Fruit fly (Drosophila melanogaster): ENCODE measurements around the gene Nnf1b.

DNA sequence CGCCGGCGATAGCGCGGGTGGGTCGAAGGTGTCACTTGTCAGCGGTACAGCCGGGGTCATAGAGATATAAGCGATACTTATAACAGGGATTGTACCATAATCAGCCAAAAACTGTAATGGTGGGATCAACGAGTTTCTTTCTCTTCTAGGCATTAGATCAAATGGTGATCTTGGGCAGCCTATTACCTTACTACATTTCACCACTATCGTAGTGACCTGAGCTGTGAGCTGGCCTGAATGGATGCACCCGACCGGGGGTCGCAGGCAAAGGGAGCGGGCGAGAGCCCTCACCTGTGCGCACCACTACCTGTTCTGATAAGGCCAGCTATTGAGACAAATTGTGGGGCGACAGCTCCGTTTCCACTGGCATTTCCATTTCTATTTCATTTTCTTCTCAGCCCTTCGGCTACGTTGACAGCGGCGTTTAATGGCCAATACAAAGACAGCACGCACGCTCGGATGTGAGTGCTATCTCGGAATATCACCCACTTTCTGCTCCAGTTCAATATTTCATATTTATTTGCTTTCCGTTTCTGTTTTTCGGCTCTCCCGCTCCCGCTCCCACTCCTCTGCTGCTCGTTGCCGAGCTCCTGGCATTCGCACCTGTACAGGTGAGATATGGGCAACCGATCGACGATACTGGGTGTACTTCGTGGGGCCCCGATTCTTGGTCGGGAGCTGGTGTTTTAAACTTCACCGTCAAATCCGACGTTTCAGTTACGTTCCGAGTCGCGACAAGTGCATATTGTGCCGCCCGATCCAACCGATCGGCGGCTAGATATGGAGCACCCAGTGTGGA is 46.5 kb downstream of the Nnf1b start:
- TF ChIP-seq usp (GFP tag; optimal IDR thresholded peaks at IDR 0.05), result no peak
- no peak for TF ChIP-seq psq (optimal IDR thresholded peaks at IDR 0.05)
- TF ChIP-seq CG8478 (optimal IDR thresholded peaks at IDR 0.05), result no peak
- TF ChIP-seq Dll (optimal IDR thresholded peaks at IDR 0.05), result no peak
- TF ChIP-seq pan (optimal IDR thresholded peaks at IDR 0.05), result no peak

Data from whole organism.